Worm (Caenorhabditis elegans) whole organism, dauer: ENCODE data around the gene C49C8.2.

Experiments
- unc-62 ChIP-seq: sonication (generic microtip); optimal IDR thresholded peaks from 2 replicates; lab custom pipeline; 2017; ENCODE audit warnings: missing biosample characterization, missing genetic modification reagents, missing genetic modification characterization

The C49C8.2 gene

DNA sequence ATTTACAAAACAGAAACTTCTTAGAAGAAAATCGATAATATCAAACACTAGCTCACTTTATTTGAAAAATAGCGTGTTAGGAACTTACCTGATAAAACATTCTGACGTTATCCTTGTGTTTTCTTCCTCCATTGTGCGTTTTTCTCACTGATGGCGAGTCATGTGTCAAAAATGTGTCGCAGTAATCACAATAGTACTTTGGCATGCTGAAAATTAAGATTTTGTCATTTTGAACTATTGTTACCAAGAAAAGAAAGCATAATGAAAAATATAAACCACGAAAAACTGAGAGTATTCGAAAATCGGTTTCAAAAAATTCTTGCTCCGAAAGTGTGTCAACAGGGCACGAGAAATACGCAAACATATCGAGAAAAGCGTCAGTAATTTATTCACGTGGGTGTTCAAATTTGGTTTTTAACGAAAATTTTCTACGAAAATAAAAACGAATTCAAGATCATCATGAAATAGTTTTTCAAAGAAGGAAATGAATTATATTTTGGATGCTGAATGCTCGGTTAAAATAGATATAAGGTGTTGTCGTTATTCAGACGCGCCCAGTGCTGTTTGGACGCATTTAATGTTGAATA, 36.8 kb downstream of the C49C8.2 start, which contains the start of gene snrp-3:
snrp-3 (minus strand) TSS at position 206 of the 587 bp plus-strand sequence.
- no peak for TF ChIP-seq unc-62 (GFP tag; lab: Kevin White, UChicago)

ce11 chrIV:8691486-8691885, 40.6 kb downstream of the C49C8.2 start, which contains the start of the genes hst-1 and ints-6:
hst-1 (minus strand) TSS chrIV:8691513.
ints-6 (plus strand) TSS chrIV:8691745.
- TF ChIP-seq unc-62 (GFP tag; lab: Kevin White, UChicago), result no peak

ce11 chrIV:8697436-8697835, 46.5 kb downstream of the C49C8.2 start, which contains the start of gene ttll-11:
ttll-11 (plus strand) TSS chrIV:8697736.
- no peak for TF ChIP-seq unc-62 (GFP tag; lab: Kevin White, UChicago)
